Fruit fly (Drosophila melanogaster): ENCODE results near the gene CG15005.

CG15005 gene

DNA sequence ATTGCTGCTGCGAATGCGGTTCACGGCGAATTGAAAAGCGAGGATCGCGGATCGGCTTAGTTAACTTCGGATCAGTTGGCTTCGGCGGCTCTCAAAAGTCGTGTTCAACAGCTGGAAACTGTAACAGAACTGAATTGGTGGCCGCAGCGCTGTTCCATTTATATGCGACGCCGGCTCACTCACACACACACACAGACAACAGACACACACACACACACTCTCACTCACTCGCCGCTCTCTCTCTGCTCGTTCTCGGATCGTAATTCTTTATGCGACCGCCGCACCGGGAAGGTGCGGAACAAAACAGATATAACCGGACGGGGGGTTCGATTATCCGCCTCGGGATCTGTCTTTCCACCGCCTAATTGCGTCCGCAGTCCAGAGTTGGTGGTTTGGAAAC lies 23.0 kb upstream of the CG15005 start, which contains the start of gene CG46460 (continued):
- TF ChIP-seq Vsx1 (GFP tag; optimal IDR thresholded peaks at IDR 0.05) (peak; percentile 26), Dip3 (GFP tag; optimal IDR thresholded peaks at IDR 0.05) (no peak), CG16779 (GFP tag; IDR thresholded peaks at IDR 0.05) (no peak), ems (GFP tag; optimal IDR thresholded peaks at IDR 0.05) (no peak), ci (GFP tag; IDR thresholded peaks at IDR 0.05) (peak; percentile 64), Gug (GFP tag; IDR thresholded peaks at IDR 0.05) (no peak; the same call in 3 of the 4 replicates), Jarid2 (GFP tag; optimal IDR thresholded peaks at IDR 0.05) (peak; percentile 84), Hmr (GFP tag; optimal IDR thresholded peaks at IDR 0.05) (peak; percentile 27), Hr51 (GFP tag; optimal IDR thresholded peaks at IDR 0.05) (no peak), PHDP (tag; optimal IDR thresholded peaks at IDR 0.05) (no peak), CG34376 (GFP tag; optimal IDR thresholded peaks at IDR 0.05) (peak; percentile 6), Atf6 (GFP tag; IDR thresholded peaks at IDR 0.05) (no peak), CG2116 (GFP tag; optimal IDR thresholded peaks at IDR 0.05) (no peak), CG17568 (GFP tag; optimal IDR thresholded peaks at IDR 0.05) (no peak), CG15073 (GFP tag; optimal IDR thresholded peaks at IDR 0.05) (no peak), CG11398 (GFP tag; optimal IDR thresholded peaks at IDR 0.05) (no peak), CG30020 (tag; optimal IDR thresholded peaks at IDR 0.05) (no peak), Doc2 (GFP tag; IDR thresholded peaks at IDR 0.05) (no peak), HLHmδ (GFP tag; optimal IDR thresholded peaks at IDR 0.05) (peak; percentile 22), yki (optimal IDR thresholded peaks at IDR 0.05) (peak; percentile 16), Med (GFP tag) (peak; percentile 84), cas (GFP tag; IDR thresholded peaks at IDR 0.05) (0 out of 2 replicates have a peak, but pooled peaks have one; percentile 16), chm (GFP tag; IDR thresholded peaks at IDR 0.05) (peak; percentile 69), CG6791 (GFP tag; IDR thresholded peaks at IDR 0.05; ENCODE audit: partially characterized antibody) (peak; percentile 40; the same call in 2 of the 3 replicates), CG3065 (GFP tag; optimal IDR thresholded peaks at IDR 0.05) (no peak), CG9437 (GFP tag; optimal IDR thresholded peaks at IDR 0.05) (no peak), CG31365 (tag; optimal IDR thresholded peaks at IDR 0.05) (no peak), vfl (GFP tag; optimal IDR thresholded peaks at IDR 0.05) (no peak), Deaf1 (tag; optimal IDR thresholded peaks at IDR 0.05) (peak; percentile 68), hkb (optimal IDR thresholded peaks at IDR 0.05) (no peak), hkb (GFP tag; IDR thresholded peaks at IDR 0.05) (0 out of 2 replicates have a peak, but pooled peaks have one; percentile 9), gt (GFP tag; IDR thresholded peaks at IDR 0.05) (no peak), CG6813 (GFP tag; optimal IDR thresholded peaks at IDR 0.05) (peak; percentile 19), CG12769 (tag; optimal IDR thresholded peaks at IDR 0.05) (peak; percentile 19), grau (tag; optimal IDR thresholded peaks at IDR 0.05) (peak; percentile 21), pho (GFP tag; optimal IDR thresholded peaks at IDR 0.05) (no peak), zen (tag; optimal IDR thresholded peaks at IDR 0.05) (peak; percentile 70), CG7928 (GFP tag; optimal IDR thresholded peaks at IDR 0.05) (no peak), nom (GFP tag; optimal IDR thresholded peaks at IDR 0.05) (peak; percentile 45), ATbp (GFP tag; optimal IDR thresholded peaks at IDR 0.05) (no peak), crol (GFP tag; IDR thresholded peaks at IDR 0.05) (peak; percentile 57), jing (GFP tag; optimal IDR thresholded peaks at IDR 0.05) (no peak), CG11247 (GFP tag; IDR thresholded peaks at IDR 0.05) (no peak), Ets65A (GFP tag) (peak; percentile 74), ac (GFP tag; optimal IDR thresholded peaks at IDR 0.05) (peak; percentile 9), Taf1 (GFP tag; IDR thresholded peaks at IDR 0.05) (no peak), CG15011 (GFP tag; optimal IDR thresholded peaks at IDR 0.05) (no peak), sens (GFP tag) (peak; percentile 81), CG12155 (GFP tag; optimal IDR thresholded peaks at IDR 0.05) (no peak), CG34422 (GFP tag; IDR thresholded peaks at IDR 0.05) (0 out of 3 replicates have a peak, but pooled peaks have one; percentile 36), row (GFP tag; IDR thresholded peaks at IDR 0.05) (0 out of 3 replicates have a peak, but pooled peaks have one; percentile 24), so (GFP tag; IDR thresholded peaks at IDR 0.05) (peak; percentile 67; the same call in 2 of the 3 replicates)
